Comparison of ENCODE assay signal across 4 worm cellular contexts in genomic region chrX:8163555-8163954, ce11.
A peak's percentile ranks its signal among the peaks of the same experiment; 100 is the strongest.
TF ChIP-seq lines count a peak whose summit lies in the region.

No protein-coding gene starts in this region.

TF ChIP-seq in whole organism, L2 larva, 48 proteins besides CTCF, POLR2A, EP300 and RAD21 (continues in another document):
- TF ChIP-seq egl-27 (tag; optimal IDR thresholded peaks at IDR 0.05; lab: Kevin White, UChicago), result peak; percentile 10
- no peak for TF ChIP-seq ztf-11 (tag; optimal IDR thresholded peaks at IDR 0.05; lab: Kevin White, UChicago)
- peak; percentile 48 for TF ChIP-seq F13H6.1 (tag; optimal IDR thresholded peaks at IDR 0.05; lab: Kevin White, UChicago)
- TF ChIP-seq nhr-23 (tag; optimal IDR thresholded peaks at IDR 0.05; lab: Kevin White, UChicago), result no peak
- no peak for TF ChIP-seq nhr-11 (tag; optimal IDR thresholded peaks at IDR 0.05; lab: Kevin White, UChicago)
- no peak for TF ChIP-seq crh-2 (tag; optimal IDR thresholded peaks at IDR 0.05; lab: Kevin White, UChicago)
- no peak for TF ChIP-seq peb-1 (tag; optimal IDR thresholded peaks at IDR 0.05; lab: Kevin White, UChicago)
- no peak for TF ChIP-seq nhr-77 (tag; optimal IDR thresholded peaks at IDR 0.05; lab: Kevin White, UChicago)
- no peak for TF ChIP-seq ceh-82 (tag; optimal IDR thresholded peaks at IDR 0.05; lab: Kevin White, UChicago)
- TF ChIP-seq nhr-6 (tag; optimal IDR thresholded peaks at IDR 0.05; lab: Kevin White, UChicago), result no peak
- TF ChIP-seq zag-1 (tag; optimal IDR thresholded peaks at IDR 0.05; lab: Kevin White, UChicago), result peak; percentile 68
- no peak for TF ChIP-seq nhr-10 (tag; optimal IDR thresholded peaks at IDR 0.05; lab: Kevin White, UChicago)
- no peak for TF ChIP-seq mab-5 (tag; optimal IDR thresholded peaks at IDR 0.05; lab: Kevin White, UChicago)
- no peak for TF ChIP-seq R02D3.7 (tag; optimal IDR thresholded peaks at IDR 0.05; lab: Kevin White, UChicago)
- no peak for TF ChIP-seq sma-3 (GFP tag; optimal IDR thresholded peaks at IDR 0.05; lab: Kevin White, UChicago)
- TF ChIP-seq fos-1 (tag; optimal IDR thresholded peaks at IDR 0.05; lab: Kevin White, UChicago), result no peak
- TF ChIP-seq lin-11 (tag; optimal IDR thresholded peaks at IDR 0.05; lab: Kevin White, UChicago), result peak; percentile 38
- TF ChIP-seq skn-1 (tag; optimal IDR thresholded peaks at IDR 0.05; lab: Kevin White, UChicago), result no peak
- peak; percentile 25 for TF ChIP-seq unc-55 (GFP tag; optimal IDR thresholded peaks at IDR 0.05; lab: Kevin White, UChicago)
- no peak for TF ChIP-seq ceh-16 (tag; optimal IDR thresholded peaks at IDR 0.05; lab: Kevin White, UChicago)
- peak; percentile 25 for TF ChIP-seq sma-9 (GFP tag; optimal IDR thresholded peaks at IDR 0.05; lab: Kevin White, UChicago)
- no peak for TF ChIP-seq sma-9 (tag; optimal IDR thresholded peaks at IDR 0.05; lab: Kevin White, UChicago)
- peak; percentile 6 to 32 for TF ChIP-seq mdl-1 (tag; optimal IDR thresholded peaks at IDR 0.05; lab: Kevin White, UChicago)
- TF ChIP-seq Y55F3AM.14 (GFP tag; optimal IDR thresholded peaks at IDR 0.05; lab: Kevin White, UChicago), result peak; percentile 40

TF ChIP-seq in whole organism, L4 larva, 104 proteins besides CTCF, POLR2A, EP300 and RAD21 (continues in another document):
- TF ChIP-seq ztf-7 (tag; optimal IDR thresholded peaks at IDR 0.05; lab: Kevin White, UChicago) (no peak), zfp-3 (GFP tag; conservative IDR thresholded peaks at IDR 0.05; lab: Robert Waterston, UW) (no peak), nhr-6 (tag; optimal IDR thresholded peaks at IDR 0.05; lab: Kevin White, UChicago) (no peak), mes-2 (tag; optimal IDR thresholded peaks at IDR 0.05; lab: Kevin White, UChicago; ENCODE audit: poor library complexity, severe bottlenecking) (no peak), unc-39 (tag; optimal IDR thresholded peaks at IDR 0.05; lab: Kevin White, UChicago) (no peak), aha-1 (tag; lab: Kevin White, UChicago) (peak; percentile 26), daf-19 (GFP tag; conservative IDR thresholded peaks at IDR 0.05; lab: Robert Waterston, UW) (no peak), hif-1 (tag; optimal IDR thresholded peaks at IDR 0.05; lab: Kevin White, UChicago) (peak in 1 of 2 experiments; percentile 40), mdl-1 (tag; optimal IDR thresholded peaks at IDR 0.05; lab: Kevin White, UChicago) (peak in 1 of 2 experiments; percentile 43), mxl-2 (GFP tag; conservative IDR thresholded peaks at IDR 0.05; lab: Robert Waterston, UW) (no peak), ceh-28 (tag; optimal IDR thresholded peaks at IDR 0.05; lab: Kevin White, UChicago) (peak; percentile 41), vab-7 (GFP tag; IDR thresholded peaks at IDR 0.05; lab: Robert Waterston, UW) (peak; percentile 55; the same call in 1 of the 2 replicates), lir-3 (tag; optimal IDR thresholded peaks at IDR 0.05; lab: Kevin White, UChicago) (peak; percentile 4), attf-4 (tag; optimal IDR thresholded peaks at IDR 0.05; lab: Kevin White, UChicago) (no peak), cey-2 (tag; optimal IDR thresholded peaks at IDR 0.05; lab: Kevin White, UChicago; ENCODE audit: borderline replicate concordance, insufficient read depth) (no peak), ZK337.2 (GFP tag; IDR thresholded peaks at IDR 0.05; lab: Robert Waterston, UW) (no peak), ceh-32 (tag; optimal IDR thresholded peaks at IDR 0.05; lab: Kevin White, UChicago; ENCODE audit: poor library complexity) (no peak), spr-3 (GFP tag; optimal IDR thresholded peaks at IDR 0.05; lab: Kevin White, UChicago) (no peak), nhr-25 (tag; optimal IDR thresholded peaks at IDR 0.05; lab: Kevin White, UChicago; ENCODE audit: borderline replicate concordance, insufficient read depth) (no peak), nhr-42 (GFP tag; IDR thresholded peaks at IDR 0.05; lab: Robert Waterston, UW) (0 out of 2 replicates have a peak, but pooled peaks have one; percentile 40), nhr-237 (tag; optimal IDR thresholded peaks at IDR 0.05; lab: Kevin White, UChicago) (no peak), pqm-1 (tag; optimal IDR thresholded peaks at IDR 0.05; lab: Kevin White, UChicago) (no peak), Y75B8A.6 (GFP tag; IDR thresholded peaks at IDR 0.05; lab: Robert Waterston, UW) (no peak)

TF ChIP-seq in whole organism, late embryonic, 69 proteins besides CTCF, POLR2A, EP300 and RAD21 (continues in another document):
- TF ChIP-seq tbx-2 (tag; optimal IDR thresholded peaks at IDR 0.05; lab: Kevin White, UChicago) (peak; percentile 62), ref-2 (tag; optimal IDR thresholded peaks at IDR 0.05; lab: Kevin White, UChicago) (no peak), ceh-48 (tag; optimal IDR thresholded peaks at IDR 0.05; lab: Kevin White, UChicago) (peak; percentile 65), K09A11.1 (tag; optimal IDR thresholded peaks at IDR 0.05; lab: Kevin White, UChicago; ENCODE audit: insufficient read depth) (no peak), T23F11.4 (GFP tag; optimal IDR thresholded peaks at IDR 0.05; lab: Kevin White, UChicago) (peak; percentile 43), rnt-1 (tag; optimal IDR thresholded peaks at IDR 0.05; lab: Kevin White, UChicago) (no peak), hlh-30 (tag; optimal IDR thresholded peaks at IDR 0.05; lab: Kevin White, UChicago; ENCODE audit: insufficient read depth) (no peak), pha-4 (tag; optimal IDR thresholded peaks at IDR 0.05; lab: Kevin White, UChicago) (no peak), npax-4 (tag; optimal IDR thresholded peaks at IDR 0.05; lab: Kevin White, UChicago) (no peak), hlh-13 (GFP tag; optimal IDR thresholded peaks at IDR 0.05; lab: Kevin White, UChicago) (no peak), C38D4.7 (GFP tag; optimal IDR thresholded peaks at IDR 0.05; lab: Kevin White, UChicago) (no peak), nfya-1 (tag; optimal IDR thresholded peaks at IDR 0.05; lab: Kevin White, UChicago) (no peak), hlh-8 (tag; optimal IDR thresholded peaks at IDR 0.05; lab: Kevin White, UChicago) (no peak), pag-3 (tag; optimal IDR thresholded peaks at IDR 0.05; lab: Kevin White, UChicago; ENCODE audit: borderline replicate concordance) (peak; percentile 49), syd-9 (tag; optimal IDR thresholded peaks at IDR 0.05; lab: Kevin White, UChicago) (no peak), ceh-31 (tag; optimal IDR thresholded peaks at IDR 0.05; lab: Kevin White, UChicago) (peak; percentile 71), ceh-22 (tag; optimal IDR thresholded peaks at IDR 0.05; lab: Kevin White, UChicago) (no peak), lim-6 (tag; optimal IDR thresholded peaks at IDR 0.05; lab: Kevin White, UChicago) (no peak), dmd-4 (tag; optimal IDR thresholded peaks at IDR 0.05; lab: Kevin White, UChicago; ENCODE audit: borderline replicate concordance) (no peak), ceh-34 (tag; optimal IDR thresholded peaks at IDR 0.05; lab: Kevin White, UChicago) (peak; percentile 24), pha-2 (tag; optimal IDR thresholded peaks at IDR 0.05; lab: Kevin White, UChicago) (no peak), unc-3 (GFP tag; conservative IDR thresholded peaks at IDR 0.05; lab: Robert Waterston, UW) (no peak), unc-3 (tag; optimal IDR thresholded peaks at IDR 0.05; lab: Kevin White, UChicago) (no peak), ceh-14 (tag; optimal IDR thresholded peaks at IDR 0.05; lab: Kevin White, UChicago) (peak; percentile 28), ceh-2 (tag; optimal IDR thresholded peaks at IDR 0.05; lab: Kevin White, UChicago) (no peak), mec-3 (tag; optimal IDR thresholded peaks at IDR 0.05; lab: Kevin White, UChicago; ENCODE audit: borderline replicate concordance) (no peak)

TF ChIP-seq in whole organism, mixed stage, embryonic, 35 proteins besides CTCF, POLR2A, EP300 and RAD21:
- no peak for TF ChIP-seq hlh-1 (tag; optimal IDR thresholded peaks at IDR 0.05; lab: Kevin White, UChicago)
- no peak for TF ChIP-seq lin-32 (GFP tag; optimal IDR thresholded peaks at IDR 0.05; lab: Kevin White, UChicago)
- no peak for TF ChIP-seq lsy-2 (tag; optimal IDR thresholded peaks at IDR 0.05; lab: Kevin White, UChicago)
- no peak for TF ChIP-seq ztf-11 (tag; optimal IDR thresholded peaks at IDR 0.05; lab: Kevin White, UChicago)
- no peak for TF ChIP-seq nhr-76 (tag; optimal IDR thresholded peaks at IDR 0.05; lab: Kevin White, UChicago)
- no peak for TF ChIP-seq cnd-1 (tag; optimal IDR thresholded peaks at IDR 0.05; lab: Kevin White, UChicago)
- TF ChIP-seq snpc-4 (tag; optimal IDR thresholded peaks at IDR 0.05; lab: Kevin White, UChicago), result no peak
- TF ChIP-seq nhr-12 (tag; optimal IDR thresholded peaks at IDR 0.05; lab: Kevin White, UChicago), result no peak
- no peak for TF ChIP-seq tbx-8 (GFP tag; optimal IDR thresholded peaks at IDR 0.05; lab: Kevin White, UChicago)
- no peak for TF ChIP-seq unc-120 (tag; optimal IDR thresholded peaks at IDR 0.05; lab: Kevin White, UChicago; ENCODE audit: poor library complexity, severe bottlenecking)
- TF ChIP-seq elt-3 (tag; optimal IDR thresholded peaks at IDR 0.05; lab: Kevin White, UChicago), result no peak
- no peak for TF ChIP-seq ces-1 (GFP tag; optimal IDR thresholded peaks at IDR 0.05; lab: Kevin White, UChicago)
- TF ChIP-seq sptf-1 (tag; optimal IDR thresholded peaks at IDR 0.05; lab: Kevin White, UChicago), result peak; percentile 63
- TF ChIP-seq elt-1 (tag; optimal IDR thresholded peaks at IDR 0.05; lab: Kevin White, UChicago; ENCODE audit: borderline replicate concordance, insufficient read depth), result no peak
- TF ChIP-seq M03D4.4 (tag; optimal IDR thresholded peaks at IDR 0.05; lab: Kevin White, UChicago), result peak; percentile 28
- TF ChIP-seq mls-2 (tag; optimal IDR thresholded peaks at IDR 0.05; lab: Kevin White, UChicago), result peak; percentile 52
- TF ChIP-seq ceh-39 (tag; optimal IDR thresholded peaks at IDR 0.05; lab: Kevin White, UChicago), result no peak
- no peak for TF ChIP-seq drap-1 (GFP tag; optimal IDR thresholded peaks at IDR 0.05; lab: Kevin White, UChicago)
- no peak for TF ChIP-seq mab-5 (tag; optimal IDR thresholded peaks at IDR 0.05; lab: Kevin White, UChicago)
- no peak for TF ChIP-seq nhr-28 (tag; optimal IDR thresholded peaks at IDR 0.05; lab: Kevin White, UChicago)
- TF ChIP-seq mep-1 (tag; optimal IDR thresholded peaks at IDR 0.05; lab: Kevin White, UChicago), result no peak
- TF ChIP-seq nhr-2 (tag; optimal IDR thresholded peaks at IDR 0.05; lab: Kevin White, UChicago), result no peak
- no peak for TF ChIP-seq pha-4 (tag; optimal IDR thresholded peaks at IDR 0.05; lab: Kevin White, UChicago)
- no peak for TF ChIP-seq blmp-1 (tag; optimal IDR thresholded peaks at IDR 0.05; lab: Kevin White, UChicago)
